Worm (Caenorhabditis elegans): ENCODE data around the gene srw-39.

ce11 chrV:20192102-20192880 is 20.4 kb upstream of the srw-39 start, which contains the start of the genes fbxa-115 and Y113G7B.27:
- TF ChIP-seq nhr-11 (tag; optimal IDR thresholded peaks at IDR 0.05) (no peak), che-1 (tag; optimal IDR thresholded peaks at IDR 0.05) (no peak), ceh-24 (tag; optimal IDR thresholded peaks at IDR 0.05) (no peak), pha-2 (tag; optimal IDR thresholded peaks at IDR 0.05) (no peak), pqm-1 (tag; optimal IDR thresholded peaks at IDR 0.05) (no peak)
